Fruit fly (Drosophila melanogaster) whole organism: ENCODE measurements around the gene Elba2.

Source experiments
- CG8478 ChIP-seq: fragments of >200 bp; optimal IDR thresholded peaks from 2 replicates; lab custom pipeline; 2018; ENCODE audit warnings: inconsistent platforms
- Dll ChIP-seq: fragments of >200 bp; optimal IDR thresholded peaks from 2 replicates; lab custom pipeline; 2017
- EcR ChIP-seq, 2 experiments: fragments of >200 bp; optimal IDR thresholded peaks; 2 replicates each; lab custom pipeline; 2017; ENCODE audit warnings: missing biosample characterization in 2 of 2, missing genetic modification characterization in 2 of 2, missing genetic modification reagents in 2 of 2
- pan ChIP-seq: fragments of >200 bp; optimal IDR thresholded peaks from 2 replicates; lab custom pipeline; 2017
- psq ChIP-seq: fragments of >200 bp; optimal IDR thresholded peaks from 2 replicates; lab custom pipeline; 2017
- usp ChIP-seq: fragments of >200 bp; optimal IDR thresholded peaks from 2 replicates; lab custom pipeline; 2017; ENCODE audit warnings: missing biosample characterization, missing genetic modification characterization, mixed read lengths

Gene Elba2

DNA sequence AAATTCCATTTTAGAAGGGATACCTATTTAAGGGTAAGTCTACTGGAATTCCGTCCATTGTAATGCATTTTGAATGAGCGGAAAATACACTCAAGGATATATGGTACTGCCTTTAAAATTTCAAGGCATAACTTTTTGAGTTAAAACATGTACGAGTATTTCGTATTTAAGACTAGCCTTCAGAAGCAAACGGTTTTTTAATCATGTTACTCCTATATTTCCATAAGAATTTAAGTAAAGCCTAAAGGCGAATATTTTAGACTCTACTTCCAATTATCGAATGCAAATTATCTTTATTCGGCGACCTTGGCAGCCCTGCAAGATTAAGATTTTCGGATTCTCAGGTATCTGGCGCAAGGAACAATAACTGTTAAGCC is at the start of gene Elba2:
Elba2 (plus strand) TSS at position 327 of the 377 bp plus-strand sequence.
- no peak for TF ChIP-seq usp (GFP tag; lab: Kevin White, UChicago)
- no peak for TF ChIP-seq psq
- TF ChIP-seq Dll, result no peak
- TF ChIP-seq EcR (GFP tag; optimal IDR thresholded peaks at IDR 0.05; lab: Kevin White, UChicago), result no peak
- TF ChIP-seq CG8478 (lab: Kevin White, UChicago), result no peak
- TF ChIP-seq pan (lab: Kevin White, UChicago), result no peak

DNA sequence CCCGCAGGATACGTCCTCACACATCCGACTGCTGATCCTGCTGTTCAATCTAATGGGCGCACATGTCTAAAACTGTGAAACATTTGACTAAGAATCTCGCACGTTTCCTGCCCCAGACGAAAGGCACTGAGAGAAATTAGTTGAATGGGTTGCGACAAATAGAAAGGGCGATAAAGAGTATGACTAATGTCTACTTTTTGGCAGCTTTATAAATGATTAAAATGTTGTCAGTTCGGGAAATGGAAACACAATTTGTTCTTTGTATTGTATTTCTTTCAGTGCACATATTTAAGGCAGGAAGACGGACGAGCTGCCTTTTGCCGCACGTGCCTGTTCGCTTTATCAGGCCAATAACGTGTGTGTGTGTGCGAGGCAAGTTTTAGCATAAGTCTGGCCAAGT is 49.4 kb upstream of the Elba2 start:
- TF ChIP-seq usp (GFP tag; lab: Kevin White, UChicago), result no peak
- no peak for TF ChIP-seq CG8478 (lab: Kevin White, UChicago)
- TF ChIP-seq EcR (GFP tag; optimal IDR thresholded peaks at IDR 0.05; lab: Kevin White, UChicago), result no peak
- no peak for TF ChIP-seq psq
- no peak for TF ChIP-seq Dll
- no peak for TF ChIP-seq pan (lab: Kevin White, UChicago)

DNA sequence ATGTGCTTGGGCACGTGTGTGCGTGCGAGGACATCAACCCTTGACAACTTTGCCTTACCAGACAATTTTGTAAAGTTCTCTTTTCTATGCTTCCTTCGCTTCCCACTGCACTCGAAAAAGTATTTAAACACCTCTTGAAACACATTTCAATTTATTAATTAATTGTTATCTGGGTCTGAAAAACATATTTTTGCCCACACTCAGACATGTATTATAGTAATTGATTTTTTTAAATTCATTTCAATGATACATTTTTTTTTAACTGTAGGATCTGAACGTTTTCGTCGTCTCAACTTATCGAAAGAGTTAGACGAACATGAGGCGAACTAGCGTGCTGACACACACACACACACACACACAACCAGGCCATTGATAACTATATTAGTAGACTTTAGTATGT is 35.0 kb upstream of the Elba2 start:
- TF ChIP-seq usp (GFP tag; lab: Kevin White, UChicago), result no peak
- no peak for TF ChIP-seq EcR (GFP tag; optimal IDR thresholded peaks at IDR 0.05; lab: Kevin White, UChicago)
- no peak for TF ChIP-seq CG8478 (lab: Kevin White, UChicago)
- TF ChIP-seq Dll, result no peak
- no peak for TF ChIP-seq pan (lab: Kevin White, UChicago)
- TF ChIP-seq psq, result no peak

DNA sequence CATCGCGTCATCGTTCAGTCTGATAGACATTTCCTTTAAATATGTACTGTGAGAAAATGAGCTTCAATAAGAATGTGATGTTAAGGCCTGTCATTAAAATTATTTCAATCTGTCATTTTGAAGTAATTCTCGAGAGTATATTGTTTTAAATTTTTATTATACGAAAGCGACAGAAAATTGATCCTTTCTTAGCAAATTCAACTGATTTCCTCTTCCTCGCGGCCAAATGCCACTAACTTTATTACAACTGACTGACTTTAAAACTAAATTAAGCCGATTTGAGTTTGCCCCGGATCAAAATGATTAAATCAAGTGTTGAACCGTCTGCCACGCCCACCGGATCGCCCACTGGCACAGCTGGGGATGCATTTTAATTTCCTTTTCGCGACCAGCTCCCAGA is 24.8 kb upstream of the Elba2 start, which contains the start of gene CG3515:
CG3515 (minus strand) TSS at position 101 of the 400 bp plus-strand sequence.
- TF ChIP-seq pan (lab: Kevin White, UChicago) (no peak), usp (GFP tag; lab: Kevin White, UChicago) (no peak), EcR (GFP tag; optimal IDR thresholded peaks at IDR 0.05; lab: Kevin White, UChicago) (no peak), Dll (no peak), CG8478 (lab: Kevin White, UChicago) (no peak), psq (no peak)

DNA sequence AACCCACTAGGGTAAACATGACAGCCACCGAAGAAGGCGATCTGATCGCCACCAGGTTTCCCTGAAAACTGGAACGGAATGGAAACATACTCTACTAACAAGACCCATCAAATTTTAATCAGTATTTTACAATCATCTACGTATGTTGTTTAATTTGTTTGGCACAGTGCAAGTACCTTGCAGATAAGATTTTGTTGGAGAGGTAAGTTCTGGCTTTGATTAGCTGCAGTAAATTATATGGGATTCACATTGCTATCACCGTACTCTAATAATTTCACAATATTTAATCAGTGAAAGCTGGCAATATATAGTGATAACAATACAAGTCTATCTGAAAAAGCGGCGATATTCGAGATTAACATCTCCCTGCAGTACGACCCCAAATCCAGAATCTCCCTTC is 12.7 kb upstream of the Elba2 start, which contains the start of gene Cyp309a1:
Cyp309a1 (minus strand) TSS at position 73 of the 400 bp plus-strand sequence.
- TF ChIP-seq psq (no peak), CG8478 (lab: Kevin White, UChicago) (no peak), pan (lab: Kevin White, UChicago) (no peak), EcR (GFP tag; optimal IDR thresholded peaks at IDR 0.05; lab: Kevin White, UChicago) (no peak), usp (GFP tag; lab: Kevin White, UChicago) (no peak), Dll (no peak)

DNA sequence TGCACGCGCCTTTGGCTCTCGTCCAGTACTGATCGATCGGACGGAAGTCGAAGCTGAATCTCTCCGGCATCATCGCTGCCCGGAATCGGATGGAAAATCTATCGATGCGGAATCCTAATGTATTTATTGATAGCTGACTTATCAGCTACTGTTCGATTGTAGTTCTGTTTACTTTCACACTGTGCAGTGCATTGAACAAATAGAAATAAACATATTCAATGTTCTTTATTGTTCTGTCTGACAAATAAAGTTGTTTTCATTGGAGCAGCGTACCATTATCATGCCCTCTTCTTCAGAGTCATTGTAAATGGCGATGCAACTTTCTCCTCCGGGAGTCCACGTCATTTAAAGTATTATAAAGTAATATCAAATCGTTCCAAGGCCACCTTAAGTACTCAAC is 4.5 kb upstream of the Elba2 start, which contains the start of gene Cyp309a2:
Cyp309a2 (minus strand) TSS at position 101 of the 400 bp plus-strand sequence.
- no peak for TF ChIP-seq CG8478 (lab: Kevin White, UChicago)
- TF ChIP-seq Dll, result no peak
- no peak for TF ChIP-seq EcR (GFP tag; optimal IDR thresholded peaks at IDR 0.05; lab: Kevin White, UChicago)
- no peak for TF ChIP-seq usp (GFP tag; lab: Kevin White, UChicago)
- no peak for TF ChIP-seq pan (lab: Kevin White, UChicago)
- TF ChIP-seq psq, result no peak

DNA sequence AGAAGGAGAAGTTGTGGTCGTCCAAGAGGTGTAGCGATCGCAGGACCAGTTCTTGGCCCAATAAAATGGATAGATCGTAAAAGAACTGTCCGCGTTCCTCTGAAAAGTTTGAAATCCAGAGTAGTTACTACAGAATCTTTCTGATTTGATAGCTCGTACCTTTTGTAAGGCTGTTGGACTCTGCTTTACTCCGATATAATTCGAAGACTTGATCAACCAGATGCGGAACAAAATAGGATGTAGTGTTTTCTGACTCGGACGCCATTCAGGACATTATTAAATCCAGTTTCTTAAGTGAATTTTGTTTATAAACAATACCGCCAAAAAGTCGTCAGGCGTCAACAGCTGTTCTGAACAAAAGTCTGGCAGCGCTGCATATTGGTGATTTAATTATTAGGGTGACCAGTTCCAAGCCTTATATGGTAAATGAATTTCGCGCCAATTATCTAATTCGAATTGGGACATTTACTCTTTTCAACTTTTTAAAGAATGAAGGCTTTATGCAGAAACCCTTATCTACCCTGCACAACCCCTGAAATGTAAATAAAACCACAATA is 2.7 kb upstream of the Elba2 start, which contains the start of the genes Rad1 and Sws1:
Rad1 (minus strand) TSS at position 336 of the 557 bp plus-strand sequence.
Sws1 (minus strand) TSS at position 336 of the 557 bp plus-strand sequence.
- TF ChIP-seq Dll, result no peak
- no peak for TF ChIP-seq psq
- TF ChIP-seq pan (lab: Kevin White, UChicago), result no peak
- TF ChIP-seq EcR (GFP tag; optimal IDR thresholded peaks at IDR 0.05; lab: Kevin White, UChicago), result no peak
- TF ChIP-seq usp (GFP tag; lab: Kevin White, UChicago), result no peak
- no peak for TF ChIP-seq CG8478 (lab: Kevin White, UChicago)

DNA sequence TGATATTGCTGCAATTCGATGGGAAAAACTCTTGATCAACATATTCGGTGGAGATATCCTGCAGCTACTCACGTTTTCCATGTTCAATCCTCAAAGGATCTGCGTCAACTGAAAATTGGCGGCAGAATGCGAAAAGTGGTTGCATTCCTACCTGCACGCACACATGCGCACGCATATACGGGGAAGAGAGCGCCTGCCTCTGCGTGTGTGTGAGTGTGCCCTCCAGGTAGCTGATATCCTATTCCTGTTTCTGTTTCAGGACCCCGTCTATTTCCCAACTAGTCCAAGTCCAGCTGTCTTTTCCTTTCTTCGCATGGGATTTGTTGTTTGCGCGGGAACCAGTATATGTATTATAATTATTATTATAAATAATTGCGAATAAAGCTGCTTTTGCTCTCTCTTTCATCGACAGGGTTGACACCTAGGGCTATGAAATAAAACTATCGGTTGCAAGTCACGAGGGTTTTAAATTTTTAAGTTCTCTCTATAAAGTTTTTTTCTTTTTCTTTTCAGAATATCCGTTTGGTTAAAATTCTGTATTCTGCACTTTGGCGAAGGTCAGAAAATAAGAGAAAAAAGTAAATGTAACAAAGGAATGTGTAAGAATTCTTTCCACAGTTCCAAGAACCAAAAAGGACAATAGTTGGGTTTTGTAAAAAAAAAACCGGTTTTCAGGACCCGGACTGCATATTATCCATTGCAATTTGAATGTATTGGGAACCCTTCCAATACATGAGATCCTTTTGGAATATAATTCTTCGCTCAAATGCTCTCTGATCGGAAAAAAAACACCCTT is 724 bp upstream of the Elba2 start, which contains the start of gene insv:
insv (minus strand) TSS at position 433 of the 796 bp plus-strand sequence.
- TF ChIP-seq EcR (GFP tag; optimal IDR thresholded peaks at IDR 0.05; lab: Kevin White, UChicago) (no peak), CG8478 (lab: Kevin White, UChicago) (no peak), usp (GFP tag; lab: Kevin White, UChicago) (no peak), psq (no peak), pan (lab: Kevin White, UChicago) (no peak), Dll (no peak)

DNA sequence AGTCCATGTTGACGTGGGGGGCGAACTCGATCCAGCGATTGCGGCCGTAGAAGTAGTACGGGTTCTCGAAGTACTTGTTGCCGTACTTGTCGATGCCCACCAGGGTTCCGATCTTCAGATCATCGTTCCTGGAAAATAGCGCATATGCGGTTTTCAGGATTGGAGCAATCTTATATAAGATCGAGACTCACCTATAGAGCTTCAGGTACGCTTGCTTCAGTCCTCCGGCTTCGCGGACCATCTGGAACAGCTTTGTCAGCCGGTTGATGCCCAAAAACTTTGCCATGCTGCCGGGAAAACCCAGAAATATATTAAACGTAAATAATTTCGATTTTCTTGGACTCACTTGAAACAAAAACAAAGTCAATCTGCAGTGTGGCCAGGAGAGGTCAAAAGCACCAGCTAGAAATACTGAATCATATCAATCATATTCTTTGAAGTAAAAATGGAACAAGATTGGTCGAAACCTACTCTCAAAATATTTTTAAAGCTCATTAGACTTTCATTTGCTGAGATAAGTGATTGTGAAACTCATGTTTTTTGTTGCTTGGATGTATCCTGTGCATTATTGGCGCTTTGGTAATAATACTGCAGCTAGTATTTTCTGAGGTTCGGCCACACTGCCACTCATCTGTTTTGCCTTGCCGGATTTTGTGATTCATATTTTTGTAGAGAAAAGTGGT is 2.3 kb downstream of the Elba2 start, which contains the start of the genes ND-B17.2 and Arpc5:
ND-B17.2 (minus strand) TSS at position 504 of the 683 bp plus-strand sequence.
Arpc5 (plus strand) TSS at position 624 of the 683 bp plus-strand sequence.
- TF ChIP-seq pan (lab: Kevin White, UChicago), result no peak
- no peak for TF ChIP-seq EcR (GFP tag; optimal IDR thresholded peaks at IDR 0.05; lab: Kevin White, UChicago)
- no peak for TF ChIP-seq psq
- no peak for TF ChIP-seq usp (GFP tag; lab: Kevin White, UChicago)
- no peak for TF ChIP-seq CG8478 (lab: Kevin White, UChicago)
- TF ChIP-seq Dll, result no peak

DNA sequence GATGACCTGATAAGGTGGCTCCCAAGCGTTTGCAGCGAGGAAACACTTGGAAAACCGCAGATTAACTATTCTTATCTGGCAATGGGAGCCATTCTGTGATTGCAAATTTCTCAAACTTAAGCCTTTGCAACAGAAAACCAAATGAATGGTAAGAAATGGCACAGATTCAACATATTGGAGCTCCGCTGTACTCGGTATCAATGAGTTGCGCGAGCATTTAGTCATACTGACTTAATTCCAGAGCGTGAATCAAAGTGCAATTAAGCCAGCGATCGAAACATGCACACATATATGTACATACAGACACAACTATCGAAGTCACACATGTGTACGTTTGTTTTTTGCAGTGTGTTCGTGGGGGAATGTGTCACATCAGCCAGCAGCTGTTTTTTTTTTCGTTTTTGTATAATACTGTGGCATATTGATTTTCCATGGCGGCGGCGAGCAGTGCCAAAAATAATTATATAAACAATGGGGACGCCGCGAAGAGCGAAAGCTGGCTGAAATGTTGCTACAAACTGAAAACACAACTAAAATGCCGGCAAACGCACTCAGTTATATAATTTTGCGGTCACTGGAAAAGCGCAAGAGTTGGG is 7.1 kb downstream of the Elba2 start:
- no peak for TF ChIP-seq pan (lab: Kevin White, UChicago)
- TF ChIP-seq psq, result no peak
- no peak for TF ChIP-seq usp (GFP tag; lab: Kevin White, UChicago)

DNA sequence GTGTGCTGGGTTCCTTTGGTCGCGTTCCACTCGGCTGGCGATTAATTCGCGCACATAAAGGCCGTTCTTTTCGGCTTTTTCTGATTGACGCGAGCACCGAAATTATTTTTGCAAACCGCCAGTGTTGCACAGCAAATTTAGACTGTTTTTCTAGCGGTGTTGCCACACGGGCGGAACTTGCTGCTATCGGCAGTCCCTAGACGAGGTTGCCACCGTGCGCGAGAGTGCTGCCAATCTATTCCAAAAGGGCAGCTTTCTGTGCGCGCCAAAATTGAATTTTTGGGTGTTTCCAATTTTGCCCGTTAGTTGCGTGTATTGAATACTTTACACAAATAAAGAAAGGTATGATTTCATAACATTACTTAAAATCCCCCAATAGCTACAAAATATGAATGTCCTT is 7.8 kb downstream of the Elba2 start, which contains the start of gene Drp1:
Drp1 (minus strand) TSS at position 146 of the 400 bp plus-strand sequence.
- TF ChIP-seq Dll (no peak), CG8478 (lab: Kevin White, UChicago) (no peak), psq (no peak), pan (lab: Kevin White, UChicago) (no peak), usp (GFP tag; lab: Kevin White, UChicago) (no peak), EcR (GFP tag; optimal IDR thresholded peaks at IDR 0.05; lab: Kevin White, UChicago) (no peak)
